Worm (Caenorhabditis elegans): ENCODE measurements around the gene T01B4.3.

DNA sequence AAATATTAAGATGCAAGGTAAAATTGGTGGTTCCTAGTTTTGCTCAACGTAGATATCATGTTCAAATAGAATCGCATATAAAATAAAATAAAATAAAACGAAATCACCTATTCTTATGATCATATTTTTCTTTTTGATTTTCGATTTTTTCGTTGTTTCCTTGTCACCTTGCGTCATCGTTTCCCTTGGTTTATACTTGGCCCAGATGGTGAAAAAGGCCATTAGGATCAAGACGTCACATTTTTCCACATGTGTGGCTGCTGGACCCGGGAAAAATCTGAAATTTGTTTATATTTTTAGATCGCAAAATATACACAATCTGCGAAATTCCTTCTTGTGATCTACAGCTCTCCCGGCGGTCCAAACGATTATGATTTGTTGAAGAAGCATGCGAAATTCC lies 49.5 kb upstream of the T01B4.3 start, which contains the start of gene ace-1:
- TF ChIP-seq nhr-77 (tag; optimal IDR thresholded peaks at IDR 0.05) (no peak), tra-1 (GFP tag; IDR thresholded peaks at IDR 0.05) (no peak), snpc-4 (tag; optimal IDR thresholded peaks at IDR 0.05) (no peak), zip-11 (GFP tag; IDR thresholded peaks at IDR 0.05) (no peak), fkh-10 (GFP tag; optimal IDR thresholded peaks at IDR 0.05) (peak; percentile 17)
